Fruit fly (Drosophila melanogaster): ENCODE measurements around the gene spz3.

The spz3 gene

DNA sequence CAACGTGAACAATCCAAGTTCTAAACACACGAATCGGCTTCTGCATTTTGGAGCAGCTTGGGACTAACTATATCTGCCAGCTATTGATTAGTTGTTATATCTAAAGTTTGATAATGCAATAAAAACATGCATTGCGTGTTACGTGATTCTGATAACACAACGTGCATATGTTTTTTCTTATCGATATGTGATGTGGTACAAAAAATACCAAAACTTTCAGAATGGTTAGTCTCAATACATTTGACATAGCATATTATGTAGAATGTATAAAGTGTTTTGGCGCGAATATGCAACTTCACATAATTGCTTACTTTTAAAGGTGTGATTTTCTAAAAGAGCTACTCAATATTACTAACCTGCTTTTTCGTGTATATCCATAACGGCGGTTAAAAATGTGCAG, 6.6 kb upstream of the spz3 start:
- no peak for TF ChIP-seq Pif1A (GFP tag; optimal IDR thresholded peaks at IDR 0.05)
- TF ChIP-seq Snoo (tag; optimal IDR thresholded peaks at IDR 0.05): no peak
- TF ChIP-seq EcR (GFP tag; optimal IDR thresholded peaks at IDR 0.05): no peak
- no peak for TF ChIP-seq Pif1B (GFP tag; optimal IDR thresholded peaks at IDR 0.05)
- TF ChIP-seq fd96Ca (GFP tag; IDR thresholded peaks at IDR 0.05): no peak
- TF ChIP-seq CG4496 (GFP tag; IDR thresholded peaks at IDR 0.05): no peak
- TF ChIP-seq CG14655 (GFP tag; optimal IDR thresholded peaks at IDR 0.05): no peak
- no peak for TF ChIP-seq CG34367 (tag; optimal IDR thresholded peaks at IDR 0.05)
- TF ChIP-seq CG10348 (GFP tag; IDR thresholded peaks at IDR 0.05): no peak
- TF ChIP-seq D1 (tag; optimal IDR thresholded peaks at IDR 0.05): no peak
- no peak for TF ChIP-seq CG12605 (GFP tag; IDR thresholded peaks at IDR 0.05)
- no peak for TF ChIP-seq CG32121 (GFP tag; IDR thresholded peaks at IDR 0.05)

DNA sequence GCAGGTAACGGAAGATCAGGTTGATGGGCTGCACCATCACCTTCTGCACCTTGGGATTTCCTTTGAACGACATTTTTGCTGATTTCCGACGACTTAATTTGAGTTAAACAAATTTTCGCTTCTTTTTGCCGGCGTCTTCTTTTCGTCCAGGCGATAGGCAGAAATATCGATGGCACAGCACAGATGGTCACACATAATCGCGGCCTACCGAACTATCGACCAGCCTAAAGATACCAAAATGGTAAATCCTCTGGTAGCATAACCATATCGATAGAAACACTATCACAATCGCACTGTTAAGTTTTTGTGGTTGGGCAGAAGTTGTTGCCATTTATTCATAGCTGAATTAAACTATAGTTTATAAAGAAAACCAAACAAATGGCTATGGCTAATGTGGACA, 5.9 kb upstream of the spz3 start, which contains the start of the genes SmE and CG34132:
Gene SmE (minus strand): TSS at position 180 of the 400 bp plus-strand sequence.
Gene CG34132 (plus strand): TSS at position 233 of the 400 bp plus-strand sequence.
- no peak for TF ChIP-seq CG15710 (tag; optimal IDR thresholded peaks at IDR 0.05)
- TF ChIP-seq CG17806 (tag; optimal IDR thresholded peaks at IDR 0.05): no peak
- no peak for TF ChIP-seq Snoo (tag; optimal IDR thresholded peaks at IDR 0.05)

DNA sequence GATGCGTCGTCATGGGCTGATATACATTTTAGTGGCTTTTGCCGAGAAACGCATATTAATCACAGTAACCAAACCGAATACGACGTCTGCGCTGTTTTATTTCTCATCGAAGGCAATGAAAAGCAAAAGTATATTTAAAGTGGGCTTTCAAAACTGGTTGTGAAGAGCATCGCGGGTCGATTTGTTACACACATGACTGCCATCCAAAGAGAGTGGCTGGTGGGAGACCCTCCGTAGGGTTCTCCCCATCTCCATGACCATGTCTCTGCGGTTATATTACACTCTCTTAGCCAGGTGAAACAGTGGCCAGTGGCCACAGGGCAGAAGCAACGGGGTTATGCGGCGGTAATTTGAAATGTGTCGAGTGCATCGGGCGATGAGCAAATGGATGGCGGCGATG, 1.1 kb upstream of the spz3 start:
- no peak for TF ChIP-seq CG14655 (GFP tag; optimal IDR thresholded peaks at IDR 0.05)
- peak; percentile 47; the same call in 1 of the 3 replicates for TF ChIP-seq CG4496 (GFP tag; IDR thresholded peaks at IDR 0.05)
- TF ChIP-seq CG8159 (tag; optimal IDR thresholded peaks at IDR 0.05): no peak
- TF ChIP-seq CG8301 (tag; optimal IDR thresholded peaks at IDR 0.05): no peak
- TF ChIP-seq CG9948 (tag; optimal IDR thresholded peaks at IDR 0.05): no peak
- no peak for TF ChIP-seq CG17806 (tag; optimal IDR thresholded peaks at IDR 0.05)
- peak; percentile 70 for TF ChIP-seq gl (tag; optimal IDR thresholded peaks at IDR 0.05)
- no peak for TF ChIP-seq D1 (tag; optimal IDR thresholded peaks at IDR 0.05)
- TF ChIP-seq CG34367 (tag; optimal IDR thresholded peaks at IDR 0.05): no peak
- 0 out of 2 replicates have a peak, but pooled peaks have one; percentile 14 for TF ChIP-seq CG12605 (GFP tag; IDR thresholded peaks at IDR 0.05)
- no peak for TF ChIP-seq CG10348 (GFP tag; IDR thresholded peaks at IDR 0.05)
- no peak for TF ChIP-seq Snoo (tag; optimal IDR thresholded peaks at IDR 0.05)
- TF ChIP-seq fd96Ca (GFP tag; IDR thresholded peaks at IDR 0.05): 0 out of 3 replicates have a peak, but pooled peaks have one; percentile 20
- no peak; the same call in 1 of the 2 replicates for TF ChIP-seq Ets98B (GFP tag; IDR thresholded peaks at IDR 0.05)
- peak; percentile 74 for TF ChIP-seq EcR (GFP tag; optimal IDR thresholded peaks at IDR 0.05)
- TF ChIP-seq CG32121 (GFP tag; IDR thresholded peaks at IDR 0.05): no peak
- no peak for TF ChIP-seq CG15710 (tag; optimal IDR thresholded peaks at IDR 0.05)
- no peak for TF ChIP-seq CG13204 (GFP tag; optimal IDR thresholded peaks at IDR 0.05)
- no peak for TF ChIP-seq rn (GFP tag; IDR thresholded peaks at IDR 0.05)

DNA sequence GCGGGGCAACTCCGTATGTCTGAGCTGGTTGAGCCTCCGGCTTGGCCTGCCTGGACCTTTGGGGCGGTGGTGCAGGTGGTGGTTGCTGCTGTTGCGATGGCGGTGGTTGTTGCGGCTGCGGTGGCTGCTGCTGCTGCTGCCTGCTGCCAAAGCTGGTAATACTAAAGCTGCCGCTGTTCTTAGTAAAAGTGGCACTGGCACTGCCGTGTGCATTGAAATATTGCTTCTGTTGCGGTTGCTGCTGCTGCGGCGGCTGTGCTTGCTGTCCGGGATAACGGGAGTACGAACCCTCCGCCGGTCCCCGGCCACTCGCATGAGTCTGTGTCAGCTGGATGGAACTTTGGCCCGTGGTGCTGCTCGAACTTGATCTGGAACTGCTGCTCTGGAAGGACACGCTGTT, 980 bp downstream of the spz3 start:
- TF ChIP-seq CG12605 (GFP tag; IDR thresholded peaks at IDR 0.05) (no peak), rn (GFP tag; IDR thresholded peaks at IDR 0.05) (no peak), D1 (tag; optimal IDR thresholded peaks at IDR 0.05) (no peak), fd96Ca (GFP tag; IDR thresholded peaks at IDR 0.05) (no peak), Pif1A (GFP tag; optimal IDR thresholded peaks at IDR 0.05) (no peak), CG14655 (GFP tag; optimal IDR thresholded peaks at IDR 0.05) (no peak), CG34367 (tag; optimal IDR thresholded peaks at IDR 0.05) (no peak), EcR (GFP tag; optimal IDR thresholded peaks at IDR 0.05) (no peak), CG8159 (tag; optimal IDR thresholded peaks at IDR 0.05) (no peak)

DNA sequence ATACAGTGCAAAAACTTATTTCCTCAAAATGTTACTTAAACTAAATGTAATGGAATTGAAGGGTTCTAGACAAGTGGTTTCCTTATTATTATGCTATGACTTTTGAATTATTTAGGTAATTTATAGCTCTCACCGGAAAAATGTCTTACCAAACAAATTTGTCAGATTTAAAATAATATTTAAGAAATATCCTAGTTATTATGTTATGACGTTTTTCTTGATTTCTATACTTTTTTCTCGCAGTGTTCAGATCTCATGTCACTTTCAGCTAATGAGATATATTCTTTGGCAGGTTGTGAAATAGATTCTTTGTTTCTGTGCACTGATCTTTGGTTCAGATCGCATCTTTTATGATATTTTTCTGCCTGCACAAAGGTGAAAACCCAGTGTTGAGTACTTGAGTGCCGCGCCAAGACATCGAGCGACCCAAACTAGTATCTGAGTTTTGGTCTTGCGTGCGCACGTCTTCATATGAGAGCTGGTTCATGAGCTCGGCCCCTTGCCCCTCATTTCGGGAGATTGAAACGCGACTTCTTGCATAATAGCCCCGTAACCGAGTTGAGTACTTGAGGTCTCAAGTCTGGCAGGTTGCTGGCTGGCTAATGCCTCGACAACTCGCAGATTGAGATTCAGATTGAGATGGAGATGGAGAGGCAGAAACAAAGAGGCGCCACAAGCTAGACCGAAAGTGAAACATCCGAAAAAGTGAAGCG, 2.7 kb downstream of the spz3 start:
- TF ChIP-seq Snoo (tag; optimal IDR thresholded peaks at IDR 0.05): no peak
- no peak for TF ChIP-seq fd96Ca (GFP tag; IDR thresholded peaks at IDR 0.05)
- TF ChIP-seq CG9948 (tag; optimal IDR thresholded peaks at IDR 0.05): peak; percentile 17
- no peak for TF ChIP-seq CG13204 (GFP tag; optimal IDR thresholded peaks at IDR 0.05)
- no peak for TF ChIP-seq Ets98B (GFP tag; IDR thresholded peaks at IDR 0.05)
- no peak for TF ChIP-seq Pif1A (GFP tag; optimal IDR thresholded peaks at IDR 0.05)
- TF ChIP-seq Pif1B (GFP tag; optimal IDR thresholded peaks at IDR 0.05): no peak
- no peak for TF ChIP-seq gl (tag; optimal IDR thresholded peaks at IDR 0.05)
- no peak for TF ChIP-seq D1 (tag; optimal IDR thresholded peaks at IDR 0.05)
- TF ChIP-seq CG32121 (GFP tag; IDR thresholded peaks at IDR 0.05): no peak
- no peak for TF ChIP-seq CG34367 (tag; optimal IDR thresholded peaks at IDR 0.05)
- TF ChIP-seq CG8301 (tag; optimal IDR thresholded peaks at IDR 0.05): no peak
- TF ChIP-seq rn (GFP tag; IDR thresholded peaks at IDR 0.05): no peak
- TF ChIP-seq CG10348 (GFP tag; IDR thresholded peaks at IDR 0.05): no peak
- TF ChIP-seq CG14655 (GFP tag; optimal IDR thresholded peaks at IDR 0.05): peak; percentile 44
- 0 out of 3 replicates have a peak, but pooled peaks have one; percentile 41 for TF ChIP-seq CG4496 (GFP tag; IDR thresholded peaks at IDR 0.05)
- TF ChIP-seq EcR (GFP tag; optimal IDR thresholded peaks at IDR 0.05): no peak
- TF ChIP-seq CG15710 (tag; optimal IDR thresholded peaks at IDR 0.05): no peak
- peak; percentile 24 for TF ChIP-seq CG8159 (tag; optimal IDR thresholded peaks at IDR 0.05)
- no peak for TF ChIP-seq CG17806 (tag; optimal IDR thresholded peaks at IDR 0.05)
- no peak for TF ChIP-seq CG12605 (GFP tag; IDR thresholded peaks at IDR 0.05)

DNA sequence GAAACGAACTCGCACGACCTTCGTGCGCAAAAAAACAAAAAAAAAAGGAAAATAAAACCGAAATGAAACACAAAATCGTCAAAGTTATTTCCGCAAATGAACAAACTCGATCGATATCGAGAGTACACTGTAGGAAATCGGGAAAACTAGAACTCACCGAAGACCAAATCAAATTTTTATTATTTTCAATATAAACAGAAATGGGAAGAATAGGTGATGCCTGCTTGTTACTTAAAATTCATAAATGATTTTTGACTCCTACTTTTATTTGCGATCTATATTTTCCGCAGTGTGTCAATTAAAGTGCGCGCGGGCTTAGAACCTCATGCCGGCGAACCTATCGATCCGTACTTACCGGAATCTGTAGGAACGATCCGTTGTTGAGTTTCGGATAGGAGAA, 3.7 kb downstream of the spz3 start:
- TF ChIP-seq Pif1B (GFP tag; optimal IDR thresholded peaks at IDR 0.05): peak; percentile 12
- peak; percentile 43 for TF ChIP-seq CG8159 (tag; optimal IDR thresholded peaks at IDR 0.05)
- peak; percentile 26 for TF ChIP-seq CG15710 (tag; optimal IDR thresholded peaks at IDR 0.05)
- no peak for TF ChIP-seq CG34367 (tag; optimal IDR thresholded peaks at IDR 0.05)
- TF ChIP-seq Snoo (tag; optimal IDR thresholded peaks at IDR 0.05): peak; percentile 37
- no peak for TF ChIP-seq CG10348 (GFP tag; IDR thresholded peaks at IDR 0.05)
- no peak for TF ChIP-seq rn (GFP tag; IDR thresholded peaks at IDR 0.05)
- TF ChIP-seq CG17806 (tag; optimal IDR thresholded peaks at IDR 0.05): peak; percentile 40
- TF ChIP-seq EcR (GFP tag; optimal IDR thresholded peaks at IDR 0.05): no peak
- no peak for TF ChIP-seq CG13204 (GFP tag; optimal IDR thresholded peaks at IDR 0.05)
- TF ChIP-seq CG4496 (GFP tag; IDR thresholded peaks at IDR 0.05): 0 out of 3 replicates have a peak, but pooled peaks have one; percentile 17
- no peak for TF ChIP-seq CG14655 (GFP tag; optimal IDR thresholded peaks at IDR 0.05)
- TF ChIP-seq CG9948 (tag; optimal IDR thresholded peaks at IDR 0.05): peak; percentile 14
- peak; percentile 39 for TF ChIP-seq Pif1A (GFP tag; optimal IDR thresholded peaks at IDR 0.05)
- no peak for TF ChIP-seq fd96Ca (GFP tag; IDR thresholded peaks at IDR 0.05)
- TF ChIP-seq gl (tag; optimal IDR thresholded peaks at IDR 0.05): no peak
- no peak for TF ChIP-seq Ets98B (GFP tag; IDR thresholded peaks at IDR 0.05)
- TF ChIP-seq CG8301 (tag; optimal IDR thresholded peaks at IDR 0.05): no peak
- no peak for TF ChIP-seq CG12605 (GFP tag; IDR thresholded peaks at IDR 0.05)
- TF ChIP-seq CG32121 (GFP tag; IDR thresholded peaks at IDR 0.05): no peak
- no peak for TF ChIP-seq D1 (tag; optimal IDR thresholded peaks at IDR 0.05)

Data from whole organism, pupa.